Worm (Caenorhabditis elegans): ENCODE data around the gene zmp-6.

The zmp-6 gene

DNA sequence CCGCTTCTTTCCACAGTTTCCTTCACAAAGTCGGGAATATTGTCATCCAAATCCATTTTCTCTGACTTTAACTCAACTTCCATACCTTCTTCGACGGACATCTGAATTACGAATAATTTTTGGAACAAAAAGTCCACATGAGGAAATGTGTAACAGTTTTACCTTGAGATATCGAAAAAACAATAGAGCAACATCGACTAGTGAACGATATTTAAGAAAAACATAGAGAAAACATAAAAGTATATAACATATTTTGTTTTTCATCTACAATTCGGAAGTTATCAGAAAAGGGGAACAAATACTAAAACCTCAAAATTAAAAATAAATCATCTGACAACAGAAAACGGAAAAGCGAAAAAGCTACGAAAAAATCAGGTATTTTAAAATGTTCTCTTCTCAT lies 14.9 kb downstream of the zmp-6 start, which contains the start of gene adr-2:
Gene adr-2, minus strand, starts transcription at position 101 of the 400 bp plus-strand sequence.
- TF ChIP-seq elt-2 (tag; optimal IDR thresholded peaks at IDR 0.05) (no peak), nhr-12 (tag; optimal IDR thresholded peaks at IDR 0.05) (no peak), ztf-11 (tag; optimal IDR thresholded peaks at IDR 0.05) (no peak), ceh-28 (tag; optimal IDR thresholded peaks at IDR 0.05) (no peak), zag-1 (tag; optimal IDR thresholded peaks at IDR 0.05) (no peak), fkh-2 (tag; optimal IDR thresholded peaks at IDR 0.05) (no peak), daf-12 (tag; optimal IDR thresholded peaks at IDR 0.05) (no peak), nhr-76 (tag; optimal IDR thresholded peaks at IDR 0.05) (no peak), nhr-43 (tag; optimal IDR thresholded peaks at IDR 0.05; ENCODE audit: poor library complexity, severe bottlenecking) (no peak), pqm-1 (tag; optimal IDR thresholded peaks at IDR 0.05) (no peak), nhr-67 (tag; optimal IDR thresholded peaks at IDR 0.05) (no peak), elt-3 (tag; optimal IDR thresholded peaks at IDR 0.05) (no peak), nfya-1 (tag; optimal IDR thresholded peaks at IDR 0.05; ENCODE audit: insufficient read depth) (no peak), nhr-77 (tag; optimal IDR thresholded peaks at IDR 0.05) (no peak)

DNA sequence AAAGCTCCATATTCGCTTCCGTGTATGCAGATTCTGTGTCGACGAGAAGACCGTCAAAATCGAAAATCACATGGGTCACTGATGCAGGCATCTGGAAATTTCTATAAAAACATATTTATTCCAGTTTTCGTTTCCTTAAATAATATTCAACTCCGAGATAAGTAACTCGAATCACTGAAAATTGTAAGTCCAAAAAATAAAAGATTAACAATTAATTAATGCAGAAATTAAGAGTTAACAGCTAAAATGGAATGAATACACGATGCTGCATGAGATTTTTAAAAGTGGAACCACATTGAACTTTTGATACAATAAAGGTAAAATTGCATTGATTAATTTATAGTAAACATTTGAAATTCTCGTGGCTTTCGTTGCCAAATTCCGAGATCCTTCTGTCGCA lies 16.8 kb downstream of the zmp-6 start, which contains the start of gene R151.10:
Gene R151.10, minus strand, starts transcription at position 101 of the 400 bp plus-strand sequence.
- TF ChIP-seq nhr-11 (tag; optimal IDR thresholded peaks at IDR 0.05) (no peak), ama-1 (optimal IDR thresholded peaks at IDR 0.05) (no peak), jun-1 (tag; optimal IDR thresholded peaks at IDR 0.05) (no peak), fkh-2 (tag; optimal IDR thresholded peaks at IDR 0.05) (no peak), tbx-2 (tag; optimal IDR thresholded peaks at IDR 0.05) (no peak), elt-2 (tag; optimal IDR thresholded peaks at IDR 0.05) (no peak), fos-1 (tag; optimal IDR thresholded peaks at IDR 0.05) (no peak), nhr-76 (tag; optimal IDR thresholded peaks at IDR 0.05) (no peak), ZK546.5 (tag; optimal IDR thresholded peaks at IDR 0.05) (no peak), ceh-16 (tag; optimal IDR thresholded peaks at IDR 0.05) (no peak), ceh-9 (tag; optimal IDR thresholded peaks at IDR 0.05) (no peak), R02D3.7 (tag; optimal IDR thresholded peaks at IDR 0.05) (no peak)

DNA sequence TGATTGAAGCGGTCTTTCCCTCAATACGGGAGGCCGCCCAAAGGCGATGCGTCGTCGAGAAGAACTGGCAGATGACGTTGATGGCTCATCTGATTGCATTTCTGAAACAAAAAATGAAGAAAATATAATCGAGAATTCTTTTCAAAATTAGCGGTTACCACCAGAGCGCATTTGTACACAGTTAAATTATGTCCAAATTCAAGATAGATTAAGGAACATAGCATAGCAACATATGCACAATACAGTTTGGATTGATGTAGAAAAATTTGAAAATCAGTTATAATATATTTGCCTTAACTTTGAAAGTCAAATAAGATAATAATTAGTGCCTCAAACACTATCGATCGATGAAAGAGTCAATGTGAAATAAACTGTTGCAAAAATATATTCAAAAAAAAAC lies 18.0 kb downstream of the zmp-6 start, which contains the start of gene R151.8:
Gene R151.8, minus strand, starts transcription at position 101 of the 400 bp plus-strand sequence.
- no peak for TF ChIP-seq elt-1 (tag; optimal IDR thresholded peaks at IDR 0.05)
- TF ChIP-seq ceh-9 (tag; optimal IDR thresholded peaks at IDR 0.05): no peak
- no peak for TF ChIP-seq nhr-28 (tag; optimal IDR thresholded peaks at IDR 0.05)
- no peak for TF ChIP-seq nhr-77 (tag; optimal IDR thresholded peaks at IDR 0.05)
- TF ChIP-seq nhr-25 (tag; optimal IDR thresholded peaks at IDR 0.05): no peak
- no peak for TF ChIP-seq zag-1 (tag; optimal IDR thresholded peaks at IDR 0.05)
- TF ChIP-seq ceh-28 (tag; optimal IDR thresholded peaks at IDR 0.05): no peak
- no peak for TF ChIP-seq skn-1 (tag; optimal IDR thresholded peaks at IDR 0.05)
- TF ChIP-seq elt-3 (tag; optimal IDR thresholded peaks at IDR 0.05): no peak
- no peak for TF ChIP-seq nfya-1 (tag; optimal IDR thresholded peaks at IDR 0.05; ENCODE audit: insufficient read depth)
- no peak for TF ChIP-seq unc-39 (tag; optimal IDR thresholded peaks at IDR 0.05)
- no peak for TF ChIP-seq nhr-23 (tag; optimal IDR thresholded peaks at IDR 0.05)
- no peak for TF ChIP-seq ceh-82 (tag; optimal IDR thresholded peaks at IDR 0.05)
- TF ChIP-seq hmg-11 (tag; optimal IDR thresholded peaks at IDR 0.05): no peak
- no peak for TF ChIP-seq nhr-237 (tag; optimal IDR thresholded peaks at IDR 0.05)
- no peak for TF ChIP-seq ZK546.5 (tag; optimal IDR thresholded peaks at IDR 0.05)
- no peak for TF ChIP-seq sea-2 (GFP tag; optimal IDR thresholded peaks at IDR 0.05)
- TF ChIP-seq lin-39 (tag; optimal IDR thresholded peaks at IDR 0.05): no peak

ce11 chrIII:7226607-7227006 lies 21.0 kb downstream of the zmp-6 start, which contains the start of gene hsp-75:
hsp-75 (minus strand) TSS chrIII:7226707.
- TF ChIP-seq aly-2 (tag; optimal IDR thresholded peaks at IDR 0.05) (no peak), hmg-11 (tag; optimal IDR thresholded peaks at IDR 0.05) (no peak), ZK546.5 (tag; optimal IDR thresholded peaks at IDR 0.05) (no peak)

DNA sequence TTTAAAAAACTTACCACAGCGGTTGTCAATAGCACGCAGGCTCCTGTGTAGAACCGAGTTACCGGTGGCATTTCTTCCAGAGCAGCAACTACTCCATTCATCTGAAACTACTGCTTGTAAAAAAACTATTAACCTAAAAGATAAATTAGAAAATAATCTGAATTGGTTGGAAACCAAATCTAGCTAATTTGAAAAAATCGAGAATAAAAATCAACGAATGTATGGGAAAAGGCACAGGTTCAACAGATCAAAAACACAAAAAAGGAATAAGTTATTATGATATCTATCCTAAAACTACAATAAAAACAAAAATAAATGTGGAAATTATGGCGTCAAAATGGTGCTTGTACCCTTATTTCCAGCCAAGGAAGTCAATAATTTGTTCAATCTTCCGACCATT lies 24.6 kb downstream of the zmp-6 start, which contains the start of gene der-2:
Gene der-2, minus strand, starts transcription at position 101 of the 400 bp plus-strand sequence.
- TF ChIP-seq lin-39 (tag; optimal IDR thresholded peaks at IDR 0.05) (no peak), elt-1 (tag; optimal IDR thresholded peaks at IDR 0.05) (no peak), ama-1 (optimal IDR thresholded peaks at IDR 0.05) (no peak), nhr-25 (tag; optimal IDR thresholded peaks at IDR 0.05) (no peak), jun-1 (tag; optimal IDR thresholded peaks at IDR 0.05) (no peak), nhr-76 (tag; optimal IDR thresholded peaks at IDR 0.05) (no peak), unc-39 (tag; optimal IDR thresholded peaks at IDR 0.05) (no peak), nhr-77 (tag; optimal IDR thresholded peaks at IDR 0.05) (no peak), R02D3.7 (tag; optimal IDR thresholded peaks at IDR 0.05) (no peak)

Data from whole organism, L3 larva.